In genomic region chr3L:18275888-18276287, dm6 we compare ENCODE assay signal across 5 fruit fly cellular contexts.
TF ChIP-seq lines count a peak whose summit lies in the region.

No protein-coding gene starts in this region.

- no peak for TF ChIP-seq CTCF in whole organism, embryonic (GFP tag; optimal IDR thresholded peaks at IDR 0.05; lab: Kevin White, UChicago)

TF ChIP-seq in whole organism, 6 proteins besides CTCF, POLR2A, EP300 and RAD21:
- no peak for TF ChIP-seq CG8478 (optimal IDR thresholded peaks at IDR 0.05; lab: Kevin White, UChicago)
- peak; percentile 62 for TF ChIP-seq pan (optimal IDR thresholded peaks at IDR 0.05; lab: Kevin White, UChicago)
- no peak for TF ChIP-seq EcR (GFP tag; optimal IDR thresholded peaks at IDR 0.05; lab: Kevin White, UChicago)

TF ChIP-seq in whole organism, embryonic, 481 proteins besides CTCF, POLR2A, EP300 and RAD21 (continues in another document):
- TF ChIP-seq Ada2b (GFP tag; IDR thresholded peaks at IDR 0.05; lab: Robert Waterston, UW) (no peak), dmrt11E (tag; optimal IDR thresholded peaks at IDR 0.05; lab: Kevin White, UChicago) (peak; percentile 33), tgo (GFP tag; IDR thresholded peaks at IDR 0.05; lab: Robert Waterston, UW) (no peak), Opbp (GFP tag; IDR thresholded peaks at IDR 0.05; lab: Robert Waterston, UW; ENCODE audit: partially characterized antibody) (no peak), ttk (GFP tag; IDR thresholded peaks at IDR 0.05; lab: Robert Waterston, UW) (no peak), Bdp1 (GFP tag; optimal IDR thresholded peaks at IDR 0.05; lab: Kevin White, UChicago) (no peak), CG7786 (GFP tag; optimal IDR thresholded peaks at IDR 0.05; lab: Kevin White, UChicago) (no peak), MBD-R2 (GFP tag; IDR thresholded peaks at IDR 0.05; lab: Robert Waterston, UW) (no peak), ash1 (GFP tag; optimal IDR thresholded peaks at IDR 0.05; lab: Kevin White, UChicago) (no peak), Meics (GFP tag; optimal IDR thresholded peaks at IDR 0.05; lab: Kevin White, UChicago) (no peak), CG13287 (GFP tag; IDR thresholded peaks at IDR 0.05; lab: Robert Waterston, UW; ENCODE audit: partially characterized antibody) (no peak), gem (tag; optimal IDR thresholded peaks at IDR 0.05; lab: Kevin White, UChicago) (peak; percentile 33), CG14014 (GFP tag; IDR thresholded peaks at IDR 0.05; lab: Robert Waterston, UW) (no peak), tio (GFP tag; optimal IDR thresholded peaks at IDR 0.05; lab: Kevin White, UChicago) (no peak), CG3847 (GFP tag; IDR thresholded peaks at IDR 0.05; lab: Robert Waterston, UW) (no peak), sens (GFP tag; lab: Kevin White, UChicago) (peak; percentile 83), CG15696 (tag; optimal IDR thresholded peaks at IDR 0.05; lab: Kevin White, UChicago) (no peak), Dek (tag; optimal IDR thresholded peaks at IDR 0.05; lab: Kevin White, UChicago) (no peak), CG18619 (GFP tag; optimal IDR thresholded peaks at IDR 0.05; lab: Kevin White, UChicago) (no peak), HmgD (GFP tag; optimal IDR thresholded peaks at IDR 0.05; lab: Kevin White, UChicago) (no peak), gcm (GFP tag; optimal IDR thresholded peaks at IDR 0.05; lab: Kevin White, UChicago) (no peak), mirr (GFP tag; optimal IDR thresholded peaks at IDR 0.05; lab: Kevin White, UChicago) (no peak)

TF ChIP-seq in whole organism, prepupa, 60 proteins besides CTCF, POLR2A, EP300 and RAD21 (continues in another document):
- TF ChIP-seq CG9139 (GFP tag; optimal IDR thresholded peaks at IDR 0.05; lab: Kevin White, UChicago) = no peak
- peak; percentile 9 for TF ChIP-seq acj6 (GFP tag; optimal IDR thresholded peaks at IDR 0.05; lab: Kevin White, UChicago)
- TF ChIP-seq fkh (GFP tag; optimal IDR thresholded peaks at IDR 0.05; lab: Kevin White, UChicago) = no peak
- no peak for TF ChIP-seq eg (GFP tag; IDR thresholded peaks at IDR 0.05; lab: Robert Waterston, UW)
- TF ChIP-seq CG32006 (GFP tag; optimal IDR thresholded peaks at IDR 0.05; lab: Kevin White, UChicago) = no peak
- TF ChIP-seq CG6792 (GFP tag; optimal IDR thresholded peaks at IDR 0.05; lab: Kevin White, UChicago) = peak; percentile 61
- TF ChIP-seq svp (GFP tag; lab: Kevin White, UChicago) = peak; percentile 60
- no peak for TF ChIP-seq vri (GFP tag; optimal IDR thresholded peaks at IDR 0.05; lab: Kevin White, UChicago)
- TF ChIP-seq CG3032 (tag; optimal IDR thresholded peaks at IDR 0.05; lab: Kevin White, UChicago) = no peak
- peak; percentile 63 for TF ChIP-seq Met (GFP tag; optimal IDR thresholded peaks at IDR 0.05; lab: Kevin White, UChicago)
- TF ChIP-seq Lpt (GFP tag; optimal IDR thresholded peaks at IDR 0.05; lab: Kevin White, UChicago) = no peak
- no peak for TF ChIP-seq CG10669 (GFP tag; optimal IDR thresholded peaks at IDR 0.05; lab: Kevin White, UChicago)
- no peak for TF ChIP-seq dsx (GFP tag; optimal IDR thresholded peaks at IDR 0.05; lab: Kevin White, UChicago; ENCODE audit: poor library complexity, severe bottlenecking)
- no peak for TF ChIP-seq CG11294 (GFP tag; IDR thresholded peaks at IDR 0.05; lab: Robert Waterston, UW)
- TF ChIP-seq CG1621 (tag; optimal IDR thresholded peaks at IDR 0.05; lab: Kevin White, UChicago) = no peak
- no peak for TF ChIP-seq Gug (GFP tag; IDR thresholded peaks at IDR 0.05; lab: Robert Waterston, UW)
- TF ChIP-seq net (GFP tag; optimal IDR thresholded peaks at IDR 0.05; lab: Kevin White, UChicago) = no peak
- peak; percentile 74 for TF ChIP-seq esn (GFP tag; optimal IDR thresholded peaks at IDR 0.05; lab: Kevin White, UChicago)
- no peak for TF ChIP-seq fd85E (GFP tag; optimal IDR thresholded peaks at IDR 0.05; lab: Kevin White, UChicago)
- TF ChIP-seq CG6163 (GFP tag; IDR thresholded peaks at IDR 0.05; lab: Robert Waterston, UW) = no peak
- peak; percentile 75 for TF ChIP-seq Eip78C (GFP tag; lab: Kevin White, UChicago)
- TF ChIP-seq CG4318 (GFP tag; optimal IDR thresholded peaks at IDR 0.05; lab: Kevin White, UChicago) = no peak
- TF ChIP-seq ss (GFP tag; optimal IDR thresholded peaks at IDR 0.05; lab: Kevin White, UChicago) = no peak
- no peak for TF ChIP-seq salr (GFP tag; optimal IDR thresholded peaks at IDR 0.05; lab: Kevin White, UChicago)
- peak; percentile 38 for TF ChIP-seq CG34406 (GFP tag; optimal IDR thresholded peaks at IDR 0.05; lab: Kevin White, UChicago)

TF ChIP-seq in whole organism, pupa, 21 proteins besides CTCF, POLR2A, EP300 and RAD21:
- TF ChIP-seq Snoo (tag; optimal IDR thresholded peaks at IDR 0.05; lab: Kevin White, UChicago) (no peak), fd96Ca (GFP tag; IDR thresholded peaks at IDR 0.05; lab: Robert Waterston, UW) (no peak), CG9948 (tag; optimal IDR thresholded peaks at IDR 0.05; lab: Kevin White, UChicago) (peak; percentile 4), CG13204 (GFP tag; optimal IDR thresholded peaks at IDR 0.05; lab: Kevin White, UChicago) (no peak), rn (GFP tag; IDR thresholded peaks at IDR 0.05; lab: Robert Waterston, UW) (no peak), Ets98B (GFP tag; IDR thresholded peaks at IDR 0.05; lab: Robert Waterston, UW) (no peak)

TF ChIP-seq in whole organism, wandering third instar larva, 38 proteins besides CTCF, POLR2A, EP300 and RAD21:
- peak; percentile 26 for TF ChIP-seq HLH106 (tag; optimal IDR thresholded peaks at IDR 0.05; lab: Kevin White, UChicago)
- TF ChIP-seq woc (GFP tag; optimal IDR thresholded peaks at IDR 0.05; lab: Kevin White, UChicago) = peak; percentile 42
- TF ChIP-seq OdsH (GFP tag; optimal IDR thresholded peaks at IDR 0.05; lab: Kevin White, UChicago) = peak; percentile 18
- TF ChIP-seq ey (GFP tag; optimal IDR thresholded peaks at IDR 0.05; lab: Kevin White, UChicago) = peak; percentile 6
- peak; percentile 26 for TF ChIP-seq br (GFP tag; optimal IDR thresholded peaks at IDR 0.05; lab: Kevin White, UChicago)
- TF ChIP-seq usp (GFP tag; optimal IDR thresholded peaks at IDR 0.05; lab: Kevin White, UChicago) = no peak
- no peak for TF ChIP-seq sv (GFP tag; optimal IDR thresholded peaks at IDR 0.05; lab: Kevin White, UChicago)
- peak in 1 of 2 experiments; percentile 48 for TF ChIP-seq foxo (GFP tag; optimal IDR thresholded peaks at IDR 0.05; lab: Kevin White, UChicago)
- peak; percentile 46 for TF ChIP-seq fru (GFP tag; optimal IDR thresholded peaks at IDR 0.05; lab: Kevin White, UChicago)
- peak; percentile 6 for TF ChIP-seq Hnf4 (GFP tag; optimal IDR thresholded peaks at IDR 0.05; lab: Kevin White, UChicago)
